Fruit fly (Drosophila melanogaster): ENCODE results near the gene alpha-Est9.

DNA sequence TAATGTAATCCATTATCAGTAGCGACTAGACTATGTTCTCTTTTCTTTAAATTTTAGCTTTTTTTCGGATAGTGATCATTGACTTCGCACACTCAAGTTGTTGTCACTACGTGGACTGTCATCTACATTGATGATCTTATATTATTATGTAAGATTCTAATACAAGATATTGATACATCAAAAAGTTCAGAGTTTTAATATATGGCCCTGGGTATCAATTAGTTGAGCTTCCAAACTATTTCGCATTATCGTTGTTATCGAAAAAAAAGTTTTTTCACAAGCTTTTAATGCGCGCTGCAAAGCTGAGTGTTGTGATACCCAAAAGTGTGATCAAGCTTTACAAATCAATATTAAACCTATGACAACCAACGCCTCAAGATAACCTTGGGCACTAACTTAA lies 12.8 kb downstream of the alpha-Est9 start:
- TF ChIP-seq CG34367 (tag; optimal IDR thresholded peaks at IDR 0.05): no peak
- TF ChIP-seq Pif1B (GFP tag; optimal IDR thresholded peaks at IDR 0.05): no peak
- no peak for TF ChIP-seq CG10348 (GFP tag; IDR thresholded peaks at IDR 0.05)
- TF ChIP-seq EcR (GFP tag; optimal IDR thresholded peaks at IDR 0.05): no peak
- peak; percentile 17; the same call in 1 of the 2 replicates for TF ChIP-seq Ets98B (GFP tag; IDR thresholded peaks at IDR 0.05)
- TF ChIP-seq CG32121 (GFP tag; IDR thresholded peaks at IDR 0.05): no peak
- no peak for TF ChIP-seq D1 (tag; optimal IDR thresholded peaks at IDR 0.05)
- no peak for TF ChIP-seq gl (tag; optimal IDR thresholded peaks at IDR 0.05)
- TF ChIP-seq fd96Ca (GFP tag; IDR thresholded peaks at IDR 0.05): no peak
- no peak for TF ChIP-seq CG8159 (tag; optimal IDR thresholded peaks at IDR 0.05)
- no peak for TF ChIP-seq rn (GFP tag; IDR thresholded peaks at IDR 0.05)
- no peak for TF ChIP-seq CG12605 (GFP tag; IDR thresholded peaks at IDR 0.05)
- TF ChIP-seq CG9948 (tag; optimal IDR thresholded peaks at IDR 0.05): no peak
